Worm (Caenorhabditis elegans) whole organism, L4 larva: ENCODE results near the gene gskl-1.
A peak's percentile ranks its signal among the peaks of the same experiment; 100 is the strongest.

Source experiments
- D1046.2 ChIP-seq: fragments of 200-800 bp; sonication (Bioruptor generic); IDR thresholded peaks from 2 replicates; pipeline ENCODE4 v1.3.6; 2022; ENCODE audit warnings: missing genetic modification characterization, missing compliant biosample characterization
- Y48G9A.11 ChIP-seq: fragments of 200-800 bp; sonication (Bioruptor generic); IDR thresholded peaks from 2 replicates; pipeline ENCODE4 v1.3.6; 2022; ENCODE audit warnings: missing genetic modification reagents, missing genetic modification characterization, missing compliant biosample characterization
- aha-1 ChIP-seq: fragments of 150-350 bp; peaks from one replicate; lab custom pipeline; 2014; ENCODE audit warnings: missing biosample characterization, missing genetic modification characterization
- attf-4 ChIP-seq: sonication (generic microtip); optimal IDR thresholded peaks from 3 replicates; lab custom pipeline; 2017; ENCODE audit warnings: missing biosample characterization, missing genetic modification characterization
- ceh-20 ChIP-seq: fragments of 200-800 bp; sonication (Bioruptor generic); IDR thresholded peaks from 2 replicates; pipeline ENCODE4 v1.3.6; 2022; ENCODE audit warnings: missing genetic modification reagents, missing genetic modification characterization, missing compliant biosample characterization
- ctbp-1 ChIP-seq: fragments of 200-800 bp; sonication (Bioruptor generic); IDR thresholded peaks from 2 replicates; pipeline ENCODE4 v1.3.6; 2022; ENCODE audit warnings: missing genetic modification reagents, missing genetic modification characterization, missing compliant biosample characterization
- daf-12 ChIP-seq: fragments of 150-350 bp; optimal IDR thresholded peaks from 2 replicates; lab custom pipeline; 2014; ENCODE audit warnings: missing biosample characterization, missing genetic modification reagents, missing genetic modification characterization
- daf-16 ChIP-seq, 3 experiments: sonication (generic microtip); optimal IDR thresholded peaks; 2 replicates each; lab custom pipeline; 2016 to 2017; ENCODE audit warnings: missing genetic modification characterization in 3 of 3, missing genetic modification reagents in 3 of 3, mild to moderate bottlenecking in 2 of 3, missing compliant biosample characterization in 2 of 3, missing biosample characterization in 1 of 3, moderate library complexity in 1 of 3
- daf-19 ChIP-seq: fragments of 200-800 bp; sonication (Bioruptor generic); conservative IDR thresholded peaks from 2 replicates; pipeline ENCODE4 v1.3.6; 2022; ENCODE audit warnings: missing genetic modification characterization, missing compliant biosample characterization
- daf-8 ChIP-seq: fragments of 200-800 bp; sonication (Bioruptor generic); IDR thresholded peaks from 2 replicates; pipeline ENCODE4 v1.3.6; 2022; ENCODE audit warnings: missing genetic modification characterization, missing compliant biosample characterization
- dmd-6 ChIP-seq: fragments of 200-800 bp; sonication (Bioruptor generic); IDR thresholded peaks from 2 replicates; pipeline ENCODE4 v1.3.6; 2022; ENCODE audit warnings: missing genetic modification reagents, missing genetic modification characterization, missing compliant biosample characterization
- dmd-9 ChIP-seq: fragments of 200-800 bp; sonication (Bioruptor generic); IDR thresholded peaks from 2 replicates; pipeline ENCODE4 v1.3.6; 2022; ENCODE audit warnings: missing genetic modification reagents, missing genetic modification characterization, missing compliant biosample characterization
- dpl-1 ChIP-seq: fragments of 150-350 bp; optimal IDR thresholded peaks from 2 replicates; lab custom pipeline; 2014; ENCODE audit warnings: missing biosample characterization, missing genetic modification reagents, missing genetic modification characterization
- dve-1 ChIP-seq: sonication (generic microtip); optimal IDR thresholded peaks from 2 replicates; lab custom pipeline; 2017; ENCODE audit warnings: antibody characterized with exemption, mild to moderate bottlenecking, missing genetic modification characterization, missing compliant biosample characterization; ENCODE audit not compliant: insufficient read depth
- egl-27 ChIP-seq: sonication (generic microtip); optimal IDR thresholded peaks from 3 replicates; lab custom pipeline; 2017; ENCODE audit warnings: missing biosample characterization, missing genetic modification reagents, missing genetic modification characterization
- egl-43 ChIP-seq: fragments of 200-800 bp; sonication (Bioruptor generic); IDR thresholded peaks from 2 replicates; pipeline ENCODE4 v1.3.6; 2022; ENCODE audit warnings: missing genetic modification reagents, missing genetic modification characterization, missing compliant biosample characterization
- fkh-10 ChIP-seq: fragments of 150-350 bp; optimal IDR thresholded peaks from 2 replicates; lab custom pipeline; 2014; ENCODE audit warnings: missing biosample characterization, missing genetic modification reagents, missing genetic modification characterization
- hif-1 ChIP-seq, 2 experiments: sonication (generic microtip); optimal IDR thresholded peaks; 2 replicates each; lab custom pipeline; 2016 to 2017; ENCODE audit warnings: missing compliant biosample characterization in 2 of 2, missing genetic modification characterization in 2 of 2, missing genetic modification reagents in 2 of 2, missing genotype in 2 of 2, mild to moderate bottlenecking in 1 of 2
- hlh-11 ChIP-seq: fragments of 200-800 bp; sonication (Bioruptor generic); optimal IDR thresholded peaks from 2 replicates; lab custom pipeline; 2018; ENCODE audit warnings: mild to moderate bottlenecking, missing genetic modification characterization, missing compliant biosample characterization
- jun-1 ChIP-seq: fragments of 150-350 bp; optimal IDR thresholded peaks from 2 replicates; lab custom pipeline; 2014; ENCODE audit warnings: missing biosample characterization, missing genetic modification reagents, missing genetic modification characterization
- lim-7 ChIP-seq: fragments of 200-800 bp; sonication (Bioruptor generic); IDR thresholded peaks from 2 replicates; pipeline ENCODE4 v1.3.6; 2022; ENCODE audit warnings: missing genetic modification characterization, missing compliant biosample characterization
- lin-1 ChIP-seq: fragments of 200-800 bp; sonication (Bioruptor generic); IDR thresholded peaks from 2 replicates; pipeline ENCODE4 v1.3.6; 2022; ENCODE audit warnings: missing genetic modification reagents, missing genetic modification characterization, missing compliant biosample characterization
- lin-15B ChIP-seq: fragments of 150-350 bp; sonication (generic microtip); optimal IDR thresholded peaks from 3 replicates; lab custom pipeline; 2014; ENCODE audit warnings: missing biosample characterization, missing genetic modification characterization
- lin-29 ChIP-seq: fragments of 200-800 bp; sonication (Bioruptor generic); IDR thresholded peaks from 2 replicates; pipeline ENCODE4 v1.3.6; 2022; ENCODE audit warnings: missing genetic modification reagents, missing genetic modification characterization, missing compliant biosample characterization
- lin-38 ChIP-seq: fragments of 200-800 bp; sonication (Bioruptor generic); IDR thresholded peaks from 2 replicates; pipeline ENCODE4 v1.3.6; 2022; ENCODE audit warnings: missing genetic modification reagents, missing genetic modification characterization, missing compliant biosample characterization
- mdl-1 ChIP-seq, 2 experiments: fragments of 150-350 bp in 1 of 2; sonication (generic microtip) in 1 of 2; optimal IDR thresholded peaks; 2 replicates each; lab custom pipeline; 2014 to 2017; ENCODE audit warnings: missing biosample characterization in 2 of 2, missing genetic modification characterization in 2 of 2
- mdt-29 ChIP-seq: fragments of 200-800 bp; sonication (Bioruptor generic); IDR thresholded peaks from 2 replicates; pipeline ENCODE4 v1.3.6; 2022; ENCODE audit warnings: missing genetic modification reagents, missing genetic modification characterization, missing compliant biosample characterization
- mep-1 ChIP-seq: fragments of 150-350 bp; sonication (generic microtip); optimal IDR thresholded peaks from 3 replicates; lab custom pipeline; 2014; ENCODE audit warnings: missing biosample characterization, missing genetic modification characterization
- mes-2 ChIP-seq: sonication (generic microtip); optimal IDR thresholded peaks from 2 replicates; lab custom pipeline; 2016; ENCODE audit warnings: missing genotype, mild to moderate bottlenecking, missing genetic modification characterization, missing compliant biosample characterization; ENCODE audit not compliant: poor library complexity, severe bottlenecking
- mxl-3 ChIP-seq: fragments of 200-800 bp; sonication (Bioruptor generic); optimal IDR thresholded peaks from 2 replicates; lab custom pipeline; 2018; ENCODE audit warnings: mild to moderate bottlenecking, missing genetic modification characterization, missing compliant biosample characterization
- nhr-10 ChIP-seq: fragments of 150-350 bp; optimal IDR thresholded peaks from 2 replicates; lab custom pipeline; 2014; ENCODE audit warnings: missing biosample characterization, missing genetic modification characterization
- nhr-237 ChIP-seq: sonication (generic microtip); optimal IDR thresholded peaks from 2 replicates; lab custom pipeline; 2017; ENCODE audit warnings: missing biosample characterization, missing genetic modification characterization
- nhr-28 ChIP-seq: fragments of 150-350 bp; optimal IDR thresholded peaks from 2 replicates; lab custom pipeline; 2014; ENCODE audit warnings: missing biosample characterization, missing genetic modification characterization
- pqm-1 ChIP-seq: sonication (generic microtip); optimal IDR thresholded peaks from 2 replicates; lab custom pipeline; 2017; ENCODE audit warnings: missing biosample characterization, missing genetic modification characterization
- rbr-2 ChIP-seq: sonication (generic microtip); optimal IDR thresholded peaks from 2 replicates; lab custom pipeline; 2016; ENCODE audit warnings: missing genotype, missing genetic modification characterization, missing compliant biosample characterization
- saeg-2 ChIP-seq: fragments of 200-800 bp; sonication (Bioruptor generic); IDR thresholded peaks from 2 replicates; pipeline ENCODE4 v1.3.6; 2022; ENCODE audit warnings: missing genetic modification reagents, missing genetic modification characterization, missing compliant biosample characterization
- set-16 ChIP-seq: fragments of 200-800 bp; sonication (Bioruptor generic); IDR thresholded peaks from 2 replicates; pipeline ENCODE4 v1.3.6; 2022; ENCODE audit warnings: missing genetic modification reagents, missing genetic modification characterization, missing compliant biosample characterization
- snpc-1.2 ChIP-seq: fragments of 200-800 bp; sonication (Bioruptor generic); IDR thresholded peaks from 2 replicates; pipeline ENCODE4 v1.3.6; 2022; ENCODE audit warnings: missing genetic modification reagents, missing genetic modification characterization, missing compliant biosample characterization
- tag-97 ChIP-seq: fragments of 200-800 bp; sonication (Bioruptor generic); IDR thresholded peaks from 2 replicates; pipeline ENCODE4 v1.3.6; 2022; ENCODE audit warnings: missing genetic modification characterization, missing compliant biosample characterization
- tra-1 ChIP-seq: fragments of 200-800 bp; sonication (Bioruptor generic); IDR thresholded peaks from 2 replicates; pipeline ENCODE4 v1.3.6; 2022; ENCODE audit warnings: missing genetic modification reagents, missing genetic modification characterization, missing compliant biosample characterization
- unc-62 ChIP-seq, 3 experiments: fragments of 150-350 bp in 1 of 3; sonication (generic microtip); optimal IDR thresholded peaks in 2 of 3; peaks in 1 of 3; 1 replicate in 1 of 3; 2 replicates in 2 of 3; lab custom pipeline; 2014 to 2017; ENCODE audit warnings: missing biosample characterization in 3 of 3, missing genetic modification characterization in 3 of 3, missing genetic modification reagents in 3 of 3, missing genotype in 1 of 3
- zag-1 ChIP-seq: fragments of 150-350 bp; optimal IDR thresholded peaks from 2 replicates; lab custom pipeline; 2014; ENCODE audit warnings: missing biosample characterization, missing genetic modification characterization
- zfp-3 ChIP-seq: fragments of 200-800 bp; sonication (Bioruptor generic); conservative IDR thresholded peaks from 2 replicates; pipeline ENCODE4 v1.3.6; 2022; ENCODE audit warnings: missing genetic modification reagents, missing genetic modification characterization, missing compliant biosample characterization
- zip-11 ChIP-seq: fragments of 200-800 bp; sonication (Bioruptor generic); IDR thresholded peaks from 2 replicates; pipeline ENCODE4 v1.3.6; 2022; ENCODE audit warnings: missing genetic modification characterization, missing compliant biosample characterization
- zip-2 ChIP-seq: fragments of 150-350 bp; optimal IDR thresholded peaks from 2 replicates; lab custom pipeline; 2014; ENCODE audit warnings: missing biosample characterization, missing genetic modification characterization
- ztf-11 ChIP-seq: fragments of 150-350 bp; optimal IDR thresholded peaks from 2 replicates; lab custom pipeline; 2014; ENCODE audit warnings: missing biosample characterization, missing genetic modification characterization

gskl-1 gene

DNA sequence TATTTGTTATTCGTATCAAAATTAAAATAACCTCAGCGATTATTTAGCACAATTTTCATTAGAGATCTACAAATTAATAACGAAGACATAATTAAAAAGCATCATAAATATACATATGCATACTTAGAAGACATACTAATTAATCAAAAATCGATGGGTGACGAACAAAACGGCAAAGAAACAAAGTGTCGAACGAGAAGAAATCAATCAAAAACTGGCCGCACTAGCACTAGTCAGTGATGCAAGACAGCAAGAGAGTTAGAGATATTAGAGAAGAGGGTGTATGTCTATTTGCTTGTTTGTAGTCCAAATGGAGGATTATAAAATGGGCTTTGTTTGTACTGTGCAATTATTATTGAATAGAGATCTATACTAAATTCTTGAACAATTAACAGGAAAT, 511 bp upstream of the gskl-1 start (continued):
- TF ChIP-seq nhr-10 (tag; lab: Kevin White, UChicago) = no peak
- no peak for TF ChIP-seq daf-19
- TF ChIP-seq daf-12 (tag; lab: Kevin White, UChicago) = no peak
- TF ChIP-seq Y48G9A.11 = no peak
- peak; percentile 20 for TF ChIP-seq mes-2
- peak; percentile 25 for TF ChIP-seq mxl-3 (GFP tag; lab: Kevin White, UChicago)
- TF ChIP-seq lin-15B (tag; lab: Kevin White, UChicago) = no peak
- no peak for TF ChIP-seq zip-11 (GFP tag; lab: Robert Waterston, UW)
- no peak for TF ChIP-seq zfp-3 (GFP tag; lab: Robert Waterston, UW)
- TF ChIP-seq aha-1 (tag; lab: Kevin White, UChicago) = peak; percentile 67
- no peak for TF ChIP-seq mdt-29
- TF ChIP-seq zip-2 (tag; lab: Kevin White, UChicago) = no peak
- TF ChIP-seq egl-27 (tag; lab: Kevin White, UChicago) = no peak
- TF ChIP-seq tra-1 (GFP tag; lab: Robert Waterston, UW) = no peak
- no peak for TF ChIP-seq snpc-1.2 (GFP tag; lab: Robert Waterston, UW)
- TF ChIP-seq nhr-237 = no peak
- TF ChIP-seq ztf-11 (tag; lab: Kevin White, UChicago) = no peak
- no peak for TF ChIP-seq lin-29 (GFP tag; lab: Robert Waterston, UW)
- TF ChIP-seq nhr-28 (tag; lab: Kevin White, UChicago) = peak; percentile 86
- no peak for TF ChIP-seq set-16

DNA sequence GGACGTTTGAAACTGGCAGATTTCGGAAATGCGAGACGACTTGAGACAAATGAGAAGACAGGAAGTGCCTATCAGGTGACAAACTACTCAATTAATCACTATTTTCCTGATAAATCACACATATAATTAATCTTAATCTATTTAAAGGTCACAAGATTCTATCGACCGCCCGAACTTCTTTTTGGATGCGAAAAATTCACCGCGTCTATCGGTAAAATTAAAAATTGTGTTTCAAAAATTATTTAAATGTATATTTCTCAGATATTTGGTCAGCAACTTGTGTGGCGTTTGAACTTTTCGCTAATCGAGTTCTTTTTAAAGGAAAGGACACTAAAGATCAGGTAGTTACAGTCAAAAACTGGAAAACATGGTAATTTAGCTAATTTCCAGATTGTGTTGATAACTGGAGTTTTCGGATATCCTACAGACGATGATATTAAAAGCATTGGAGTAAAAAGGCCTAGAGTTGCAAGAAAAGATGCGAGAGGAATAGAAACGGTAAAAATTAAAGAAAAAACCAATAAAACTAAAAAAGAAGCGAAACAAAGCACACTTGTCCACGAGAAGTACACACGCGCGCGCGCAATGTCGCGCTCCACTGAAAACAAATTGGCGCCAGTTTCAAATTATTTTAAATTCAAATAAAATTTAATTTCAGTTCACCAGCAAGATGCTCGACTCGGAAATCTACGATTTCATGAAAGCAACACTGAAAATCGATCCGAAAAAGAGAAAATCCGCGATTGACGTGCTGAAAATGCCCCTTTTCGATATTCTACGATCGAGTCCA, 1.1 kb downstream of the gskl-1 start:
- TF ChIP-seq unc-62 (GFP tag; optimal IDR thresholded peaks at IDR 0.05 in 1 of 2; lab: Kevin White, UChicago) (peak in 1 of 2 experiments; percentile 9), unc-62 (tag; optimal IDR thresholded peaks at IDR 0.05; lab: Kevin White, UChicago) (no peak), mdt-29 (no peak), aha-1 (tag; lab: Kevin White, UChicago) (peak; percentile 20), dpl-1 (GFP tag; lab: Kevin White, UChicago) (peak; percentile 10), lin-38 (GFP tag; lab: Robert Waterston, UW) (peak; percentile 53), rbr-2 (no peak)

DNA sequence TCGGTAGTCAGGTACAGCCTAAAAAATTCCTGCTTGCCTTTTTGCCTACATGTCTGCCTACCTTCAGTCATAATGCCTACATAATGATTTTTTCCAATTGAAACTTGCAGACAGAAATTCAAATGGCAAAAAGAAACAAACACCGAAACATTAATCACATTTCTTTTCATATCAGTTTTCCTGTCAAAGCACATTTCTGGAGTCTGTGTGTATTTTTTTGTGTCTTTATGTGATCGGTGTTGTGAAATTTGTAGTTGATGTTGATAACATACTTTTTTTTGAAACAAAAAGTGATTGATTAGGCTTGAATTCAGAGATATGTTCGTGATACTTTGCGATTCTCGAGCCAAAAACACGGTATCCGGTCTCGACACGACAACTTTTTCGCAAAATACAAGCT, 2.0 kb downstream of the gskl-1 start:
- TF ChIP-seq dve-1 (tag; lab: Kevin White, UChicago) (peak; percentile 32), attf-4 (no peak), jun-1 (tag; lab: Kevin White, UChicago) (no peak), ztf-11 (tag; lab: Kevin White, UChicago) (no peak), dmd-6 (GFP tag; lab: Robert Waterston, UW) (peak; percentile 41; the same call in 1 of the 2 replicates), lin-1 (no peak), zag-1 (no peak), dmd-9 (no peak), hif-1 (tag; optimal IDR thresholded peaks at IDR 0.05; lab: Kevin White, UChicago) (no peak), saeg-2 (GFP tag; lab: Robert Waterston, UW) (no peak), D1046.2 (GFP tag; lab: Robert Waterston, UW) (no peak), egl-43 (GFP tag; lab: Robert Waterston, UW) (no peak), snpc-1.2 (GFP tag; lab: Robert Waterston, UW) (no peak), fkh-10 (no peak), hlh-11 (tag; lab: Kevin White, UChicago) (peak; percentile 39), lim-7 (no peak), mdl-1 (tag; optimal IDR thresholded peaks at IDR 0.05; lab: Kevin White, UChicago) (no peak), tra-1 (GFP tag; lab: Robert Waterston, UW) (no peak), daf-16 (GFP tag; optimal IDR thresholded peaks at IDR 0.05; lab: Kevin White, UChicago) (no peak), daf-16 (tag; optimal IDR thresholded peaks at IDR 0.05; lab: Kevin White, UChicago) (peak; percentile 74), dpl-1 (GFP tag; lab: Kevin White, UChicago) (no peak), ceh-20 (GFP tag; lab: Robert Waterston, UW) (no peak), pqm-1 (tag; lab: Kevin White, UChicago) (peak; percentile 69), mep-1 (no peak), daf-8 (GFP tag; lab: Robert Waterston, UW) (no peak), tag-97 (no peak), unc-62 (GFP tag; optimal IDR thresholded peaks at IDR 0.05 in 1 of 2; lab: Kevin White, UChicago) (peak in 1 of 2 experiments; percentile 14), unc-62 (tag; optimal IDR thresholded peaks at IDR 0.05; lab: Kevin White, UChicago) (no peak), nhr-28 (tag; lab: Kevin White, UChicago) (peak; percentile 99), ctbp-1 (GFP tag; lab: Robert Waterston, UW) (no peak)
